Fruit fly (Drosophila melanogaster): ENCODE results near the gene CG32112.

CG32112 gene

dm6 chr3L:12754769-12755189, 13.3 kb downstream of the CG32112 start, which contains the start of the genes CG10973 and Vps13D (continued):
- TF ChIP-seq Max (GFP tag; optimal IDR thresholded peaks at IDR 0.05) = peak; percentile 72
- peak; percentile 69 for TF ChIP-seq tna (GFP tag; IDR thresholded peaks at IDR 0.05; ENCODE audit: partially characterized antibody)
- peak; percentile 41; the same call in 1 of the 2 replicates for TF ChIP-seq CG4360 (GFP tag; IDR thresholded peaks at IDR 0.05)
- TF ChIP-seq CG32772 (GFP tag; IDR thresholded peaks at IDR 0.05) = no peak
- no peak for TF ChIP-seq tio (GFP tag; optimal IDR thresholded peaks at IDR 0.05)
- peak; percentile 61 for TF ChIP-seq CG13775 (GFP tag; optimal IDR thresholded peaks at IDR 0.05)
- TF ChIP-seq Scr (GFP tag; IDR thresholded peaks at IDR 0.05; ENCODE audit: partially characterized antibody) = peak; percentile 92
- peak; percentile 27 for TF ChIP-seq CG12104 (GFP tag; optimal IDR thresholded peaks at IDR 0.05)
- TF ChIP-seq CG17186 (GFP tag; optimal IDR thresholded peaks at IDR 0.05) = peak; percentile 61
- TF ChIP-seq Six4 (GFP tag; optimal IDR thresholded peaks at IDR 0.05) = peak; percentile 32
- peak; percentile 18 for TF ChIP-seq CG4820 (GFP tag; optimal IDR thresholded peaks at IDR 0.05)
- TF ChIP-seq CG2875 (GFP tag; optimal IDR thresholded peaks at IDR 0.05) = peak; percentile 81
- no peak for TF ChIP-seq psq (GFP tag; optimal IDR thresholded peaks at IDR 0.05)
- TF ChIP-seq CG12659 (GFP tag; optimal IDR thresholded peaks at IDR 0.05) = peak; percentile 82
- TF ChIP-seq CG2129 (GFP tag; IDR thresholded peaks at IDR 0.05; ENCODE audit: partially characterized antibody) = peak; percentile 83
- TF ChIP-seq Dp (GFP tag; optimal IDR thresholded peaks at IDR 0.05) = peak; percentile 33
- TF ChIP-seq CG1233 (GFP tag; optimal IDR thresholded peaks at IDR 0.05) = no peak
- TF ChIP-seq CG17568 (GFP tag; optimal IDR thresholded peaks at IDR 0.05) = peak; percentile 84
- TF ChIP-seq kay (GFP tag; optimal IDR thresholded peaks at IDR 0.05) = peak; percentile 1
- TF ChIP-seq crp (GFP tag; optimal IDR thresholded peaks at IDR 0.05) = peak; percentile 75 to 94
- TF ChIP-seq ham (GFP tag; IDR thresholded peaks at IDR 0.05) = no peak
- TF ChIP-seq fd102C (GFP tag; optimal IDR thresholded peaks at IDR 0.05) = peak; percentile 57
- TF ChIP-seq CG3995 (GFP tag; optimal IDR thresholded peaks at IDR 0.05) = peak; percentile 71
- peak; percentile 82 for TF ChIP-seq CrebB (tag; optimal IDR thresholded peaks at IDR 0.05)
- TF ChIP-seq Asciz (GFP tag; optimal IDR thresholded peaks at IDR 0.05) = peak; percentile 90
- TF ChIP-seq pb (GFP tag; optimal IDR thresholded peaks at IDR 0.05) = no peak
- TF ChIP-seq Nf-YB (GFP tag; optimal IDR thresholded peaks at IDR 0.05) = no peak
- TF ChIP-seq CG34224 (GFP tag; IDR thresholded peaks at IDR 0.05; ENCODE audit: partially characterized antibody) = peak; percentile 93
- TF ChIP-seq CG9215 (GFP tag; IDR thresholded peaks at IDR 0.05) = no peak
- TF ChIP-seq Kr (GFP tag; optimal IDR thresholded peaks at IDR 0.05) = no peak
- peak; percentile 64 for TF ChIP-seq CG3407 (GFP tag; optimal IDR thresholded peaks at IDR 0.05)
- no peak for TF ChIP-seq tup (GFP tag; optimal IDR thresholded peaks at IDR 0.05)
- TF ChIP-seq CG10654 (GFP tag; optimal IDR thresholded peaks at IDR 0.05) = peak; percentile 7
- peak; percentile 61 for TF ChIP-seq Sry-β (GFP tag; optimal IDR thresholded peaks at IDR 0.05)
- peak; percentile 25; the same call in 1 of the 3 replicates for TF ChIP-seq dysf (GFP tag; IDR thresholded peaks at IDR 0.05)
- peak; percentile 89 for TF ChIP-seq inv (GFP tag; IDR thresholded peaks at IDR 0.05; ENCODE audit: partially characterized antibody)
- TF ChIP-seq Mrtf (GFP tag; IDR thresholded peaks at IDR 0.05) = no peak
- peak; percentile 94 for TF ChIP-seq BEAF-32 (GFP tag; optimal IDR thresholded peaks at IDR 0.05)
- TF ChIP-seq yki (optimal IDR thresholded peaks at IDR 0.05) = no peak
- peak; percentile 40 for TF ChIP-seq CG7271 (tag; optimal IDR thresholded peaks at IDR 0.05)
- TF ChIP-seq gcm2 (GFP tag; optimal IDR thresholded peaks at IDR 0.05) = peak; percentile 9
- peak; percentile 96 for TF ChIP-seq pfk (GFP tag; optimal IDR thresholded peaks at IDR 0.05)
- peak; percentile 5 for TF ChIP-seq Elba2 (GFP tag; optimal IDR thresholded peaks at IDR 0.05)
- TF ChIP-seq Bdp1 (GFP tag; optimal IDR thresholded peaks at IDR 0.05) = peak; percentile 45
- TF ChIP-seq bigmax (GFP tag; optimal IDR thresholded peaks at IDR 0.05) = peak; percentile 64
- peak; percentile 58 for TF ChIP-seq BtbVII (GFP tag; optimal IDR thresholded peaks at IDR 0.05)
- TF ChIP-seq CG16813 (GFP tag; IDR thresholded peaks at IDR 0.05; ENCODE audit: partially characterized antibody) = peak; percentile 86
- TF ChIP-seq pita (GFP tag; optimal IDR thresholded peaks at IDR 0.05) = peak; percentile 59
- TF ChIP-seq CG18476 (GFP tag; optimal IDR thresholded peaks at IDR 0.05) = no peak
- TF ChIP-seq Chrac-16 (GFP tag; optimal IDR thresholded peaks at IDR 0.05) = peak; percentile 11
